Fruit fly (Drosophila melanogaster) whole organism, prepupa: ENCODE data around the gene CG34106.

Experiments
- Blimp-1 ChIP-seq: fragments of 200-800 bp; sonication (Bioruptor generic); optimal IDR thresholded peaks from 3 replicates; lab custom pipeline; 2017; ENCODE audit warnings: missing biosample characterization, missing genetic modification characterization, mild to moderate bottlenecking, moderate library complexity, missing genetic modification reagents
- CG10631 ChIP-seq: fragments of 200-800 bp; sonication (Bioruptor generic); optimal IDR thresholded peaks from 2 replicates; lab custom pipeline; 2016; ENCODE audit warnings: missing biosample characterization, missing genetic modification characterization
- CG1621 ChIP-seq: fragments of 200-800 bp; sonication (Bioruptor generic); optimal IDR thresholded peaks from 3 replicates; lab custom pipeline; 2018; ENCODE audit warnings: missing biosample characterization, mild to moderate bottlenecking, missing genetic modification characterization
- CG3032 ChIP-seq: fragments of 200-800 bp; optimal IDR thresholded peaks from 2 replicates; lab custom pipeline; 2019; ENCODE audit warnings: missing biosample characterization, mild to moderate bottlenecking, missing genetic modification characterization, moderate library complexity
- CG32006 ChIP-seq: fragments of 200-800 bp; sonication (Bioruptor generic); optimal IDR thresholded peaks from 3 replicates; lab custom pipeline; 2017; ENCODE audit warnings: missing biosample characterization, mild to moderate bottlenecking, missing genetic modification characterization
- CG34406 ChIP-seq: fragments of 200-800 bp; sonication (Bioruptor generic); optimal IDR thresholded peaks from 3 replicates; lab custom pipeline; 2016; ENCODE audit warnings: missing biosample characterization, missing genetic modification characterization
- CG6792 ChIP-seq: fragments of 200-800 bp; sonication (Bioruptor generic); optimal IDR thresholded peaks from 3 replicates; lab custom pipeline; 2016; ENCODE audit warnings: missing biosample characterization, missing genetic modification characterization
- CG6808 ChIP-seq: fragments of 200-800 bp; sonication (Bioruptor generic); optimal IDR thresholded peaks from 3 replicates; lab custom pipeline; 2017; ENCODE audit warnings: missing biosample characterization, missing genetic modification characterization, mild to moderate bottlenecking, moderate library complexity, missing genetic modification reagents
- CG6854 ChIP-seq: fragments of 200-800 bp; sonication (Bioruptor generic); optimal IDR thresholded peaks from 2 replicates; lab custom pipeline; 2017; ENCODE audit warnings: missing biosample characterization, mild to moderate bottlenecking, missing genetic modification characterization
- CG7368 ChIP-seq: fragments of 200-800 bp; sonication (Bioruptor generic); optimal IDR thresholded peaks from 3 replicates; lab custom pipeline; 2016; ENCODE audit warnings: missing biosample characterization, missing genetic modification characterization
- CG8319 ChIP-seq: fragments of 200-800 bp; sonication (Bioruptor generic); optimal IDR thresholded peaks from 3 replicates; lab custom pipeline; 2016; ENCODE audit warnings: missing biosample characterization, missing genetic modification characterization
- CG8632 ChIP-seq: fragments of 200-800 bp; sonication (Bioruptor generic); optimal IDR thresholded peaks from 3 replicates; lab custom pipeline; 2016; ENCODE audit warnings: missing biosample characterization, missing genetic modification characterization
- CG9139 ChIP-seq: fragments of 200-800 bp; sonication (Bioruptor generic); optimal IDR thresholded peaks from 3 replicates; lab custom pipeline; 2017; ENCODE audit warnings: missing biosample characterization, mild to moderate bottlenecking, missing genetic modification characterization
- Eip75B ChIP-seq: fragments of 200-800 bp; sonication (Bioruptor generic); optimal IDR thresholded peaks from 3 replicates; lab custom pipeline; 2016; ENCODE audit warnings: missing biosample characterization, missing genetic modification characterization
- Eip78C ChIP-seq: fragments of 200-800 bp; sonication (Bioruptor generic); peaks from one replicate; lab custom pipeline; 2016; ENCODE audit warnings: missing biosample characterization, missing genetic modification characterization
- Eip93F ChIP-seq: fragments of 200-800 bp; sonication (Bioruptor generic); optimal IDR thresholded peaks from 2 replicates; lab custom pipeline; 2016; ENCODE audit warnings: missing biosample characterization, mild to moderate bottlenecking, missing genetic modification characterization
- Hr39 ChIP-seq: fragments of 200-800 bp; sonication (Bioruptor generic); optimal IDR thresholded peaks from 2 replicates; lab custom pipeline; 2016; ENCODE audit warnings: missing biosample characterization, missing genetic modification characterization
- Lpt ChIP-seq: fragments of 200-800 bp; sonication (Bioruptor generic); optimal IDR thresholded peaks from 3 replicates; lab custom pipeline; 2016; ENCODE audit warnings: missing biosample characterization, missing genetic modification characterization
- achi ChIP-seq: fragments of 200-800 bp; sonication (Bioruptor generic); optimal IDR thresholded peaks from 3 replicates; lab custom pipeline; 2016; ENCODE audit warnings: missing biosample characterization, missing genetic modification characterization
- acj6 ChIP-seq: fragments of 200-800 bp; sonication (Bioruptor generic); optimal IDR thresholded peaks from 3 replicates; lab custom pipeline; 2016; ENCODE audit warnings: missing biosample characterization, missing genetic modification characterization
- dsx ChIP-seq: fragments of 200-800 bp; optimal IDR thresholded peaks from 3 replicates; lab custom pipeline; 2019; ENCODE audit warnings: missing biosample characterization, mild to moderate bottlenecking, missing genetic modification characterization, moderate library complexity; ENCODE audit not compliant: poor library complexity, severe bottlenecking
- esn ChIP-seq: fragments of 200-800 bp; sonication (Bioruptor generic); optimal IDR thresholded peaks from 2 replicates; lab custom pipeline; 2016; ENCODE audit warnings: missing biosample characterization, mild to moderate bottlenecking, missing genetic modification characterization, moderate library complexity
- fd85E ChIP-seq: fragments of 200-800 bp; sonication (Bioruptor generic); optimal IDR thresholded peaks from 3 replicates; lab custom pipeline; 2016; ENCODE audit warnings: missing biosample characterization, missing genetic modification characterization
- fkh ChIP-seq: fragments of 200-800 bp; sonication (Bioruptor generic); optimal IDR thresholded peaks from 3 replicates; lab custom pipeline; 2017; ENCODE audit warnings: missing biosample characterization, mild to moderate bottlenecking, missing genetic modification characterization, moderate library complexity
- net ChIP-seq: fragments of 200-800 bp; sonication (Bioruptor generic); optimal IDR thresholded peaks from 3 replicates; lab custom pipeline; 2016; ENCODE audit warnings: missing biosample characterization, missing genetic modification characterization
- vri ChIP-seq: fragments of 200-800 bp; sonication (Bioruptor generic); optimal IDR thresholded peaks from 3 replicates; lab custom pipeline; 2016; ENCODE audit warnings: missing biosample characterization, mild to moderate bottlenecking, missing genetic modification characterization

The CG34106 gene

dm6 chr2L:17221462-17221861 is 90.6 kb downstream of the CG34106 start:
- no peak for TF ChIP-seq CG1621 (tag; lab: Kevin White, UChicago)
- no peak for TF ChIP-seq fd85E (GFP tag; lab: Kevin White, UChicago)
- TF ChIP-seq net (GFP tag; lab: Kevin White, UChicago): no peak
- TF ChIP-seq Eip75B (GFP tag; lab: Kevin White, UChicago): no peak
- TF ChIP-seq Lpt (GFP tag; lab: Kevin White, UChicago): no peak
- no peak for TF ChIP-seq CG8632 (GFP tag; lab: Kevin White, UChicago)
- TF ChIP-seq CG7368: no peak
- TF ChIP-seq Eip93F (GFP tag; lab: Kevin White, UChicago): no peak
- TF ChIP-seq acj6 (GFP tag; lab: Kevin White, UChicago): no peak
- TF ChIP-seq Blimp-1: no peak
- TF ChIP-seq CG6792 (GFP tag; lab: Kevin White, UChicago): no peak
- no peak for TF ChIP-seq Hr39 (GFP tag; lab: Kevin White, UChicago)
- no peak for TF ChIP-seq achi
- TF ChIP-seq Eip78C (GFP tag; lab: Kevin White, UChicago): no peak
- TF ChIP-seq, all 60 proteins: peak for 0

DNA sequence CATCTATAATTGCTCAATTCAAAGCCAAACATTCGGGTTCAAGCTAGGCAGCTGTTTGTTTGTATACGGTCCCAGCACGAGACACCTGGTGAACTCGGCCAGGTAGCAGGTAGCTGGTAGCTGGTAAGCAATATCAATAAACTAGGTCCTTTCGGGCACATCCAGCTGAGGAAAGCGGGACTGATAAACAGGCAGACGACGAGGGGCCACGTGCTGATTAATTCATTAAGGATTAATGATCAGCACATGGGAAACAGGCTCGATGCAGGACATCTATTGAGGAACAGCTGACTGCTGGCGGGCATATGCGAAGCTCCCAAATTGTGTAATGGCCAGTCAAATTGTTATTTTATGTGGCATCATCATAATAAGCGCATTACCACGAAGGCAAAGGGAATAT is 91.4 kb downstream of the CG34106 start:
- TF ChIP-seq CG10631 (GFP tag; lab: Kevin White, UChicago): no peak
- TF ChIP-seq CG3032: no peak
- no peak for TF ChIP-seq esn (GFP tag; lab: Kevin White, UChicago)
- TF ChIP-seq CG34406: no peak
- no peak for TF ChIP-seq vri
- TF ChIP-seq CG9139 (GFP tag; lab: Kevin White, UChicago): no peak
- TF ChIP-seq dsx: no peak
- no peak for TF ChIP-seq CG6808 (GFP tag; lab: Kevin White, UChicago)
- TF ChIP-seq CG8319 (GFP tag; lab: Kevin White, UChicago): no peak
- no peak for TF ChIP-seq CG32006 (GFP tag; lab: Kevin White, UChicago)
- TF ChIP-seq CG7368: no peak
- no peak for TF ChIP-seq fkh (GFP tag; lab: Kevin White, UChicago)
- no peak for TF ChIP-seq CG8632 (GFP tag; lab: Kevin White, UChicago)
- no peak for TF ChIP-seq CG6854
- TF ChIP-seq, all 60 proteins: peak for 0
